Fruit fly (Drosophila melanogaster) whole organism, embryonic: ENCODE data around the gene CG33483.

Experiments used
- ATbp ChIP-seq: fragments of 200-800 bp; sonication (Bioruptor generic); optimal IDR thresholded peaks from 2 replicates; lab custom pipeline; 2017; ENCODE audit warnings: missing biosample characterization, mild to moderate bottlenecking, missing genetic modification characterization, missing genetic modification reagents
- B-H1 ChIP-seq: fragments of 200-800 bp; sonication (Bioruptor generic); IDR thresholded peaks from 3 replicates; pipeline ENCODE4 v1.3.6; 2022; ENCODE audit warnings: missing biosample characterization, missing genetic modification characterization
- Bteb2 ChIP-seq: fragments of 200-800 bp; sonication (Bioruptor generic); optimal IDR thresholded peaks from 2 replicates; lab custom pipeline; 2016; ENCODE audit warnings: missing biosample characterization, missing genetic modification characterization
- CG10209 ChIP-seq: fragments of 200-800 bp; sonication (Bioruptor generic); optimal IDR thresholded peaks from 3 replicates; lab custom pipeline; 2017; ENCODE audit warnings: missing biosample characterization, mild to moderate bottlenecking, missing genetic modification characterization, missing genetic modification reagents
- CG12071 ChIP-seq: fragments of 200-800 bp; sonication (Bioruptor generic); optimal IDR thresholded peaks from 3 replicates; lab custom pipeline; 2018; ENCODE audit warnings: missing biosample characterization, mild to moderate bottlenecking, missing genetic modification characterization
- CG14441 ChIP-seq: fragments of 200-800 bp; sonication (Bioruptor generic); IDR thresholded peaks from 2 replicates; pipeline ENCODE4 v1.3.6; 2022; ENCODE audit warnings: missing biosample characterization, missing genetic modification characterization
- CG16813 ChIP-seq: fragments of 200-800 bp; sonication (Bioruptor generic); IDR thresholded peaks from 3 replicates; pipeline ENCODE4 v1.3.6; 2022; ENCODE audit warnings: missing biosample characterization, missing genetic modification characterization; ENCODE audit not compliant: partially characterized antibody
- CG17568 ChIP-seq: fragments of 200-800 bp; sonication (Bioruptor generic); optimal IDR thresholded peaks from 2 replicates; lab custom pipeline; 2018; ENCODE audit warnings: missing biosample characterization, mild to moderate bottlenecking, missing genetic modification characterization, moderate library complexity
- CG17612 ChIP-seq: fragments of 200-800 bp; sonication (Bioruptor generic); IDR thresholded peaks from 2 replicates; pipeline ENCODE4 v1.3.6; 2022; ENCODE audit warnings: missing biosample characterization, missing genetic modification characterization
- CG17802 ChIP-seq: fragments of 200-800 bp; sonication (Bioruptor generic); optimal IDR thresholded peaks from 2 replicates; lab custom pipeline; 2018; ENCODE audit warnings: missing biosample characterization, mild to moderate bottlenecking, missing genetic modification characterization, moderate library complexity
- CG2202 ChIP-seq: fragments of 200-800 bp; sonication (Bioruptor generic); optimal IDR thresholded peaks from 2 replicates; lab custom pipeline; 2018; ENCODE audit warnings: missing biosample characterization, mild to moderate bottlenecking, missing genetic modification characterization
- CG32532 ChIP-seq: fragments of 200-800 bp; sonication (Bioruptor generic); IDR thresholded peaks from 2 replicates; pipeline ENCODE4 v1.3.6; 2022; ENCODE audit warnings: missing biosample characterization, missing genetic modification characterization
- CG43689 ChIP-seq: fragments of 200-800 bp; sonication (Bioruptor generic); IDR thresholded peaks from 2 replicates; pipeline ENCODE4 v1.3.6; 2022; ENCODE audit warnings: missing biosample characterization, missing genetic modification characterization
- CG5953 ChIP-seq: fragments of 200-800 bp; sonication (Bioruptor generic); IDR thresholded peaks from 2 replicates; pipeline ENCODE4 v1.3.6; 2022; ENCODE audit warnings: missing biosample characterization, missing genetic modification characterization
- CG8359 ChIP-seq: fragments of 200-800 bp; sonication (Bioruptor generic); optimal IDR thresholded peaks from 2 replicates; lab custom pipeline; 2017; ENCODE audit warnings: missing biosample characterization, mild to moderate bottlenecking, missing genetic modification characterization, borderline replicate concordance
- CG8924 ChIP-seq: fragments of 200-800 bp; optimal IDR thresholded peaks from 3 replicates; lab custom pipeline; 2019; ENCODE audit warnings: missing biosample characterization, mild to moderate bottlenecking, missing genetic modification characterization, moderate library complexity
- CG9215 ChIP-seq: fragments of 200-800 bp; sonication (Bioruptor generic); IDR thresholded peaks from 2 replicates; pipeline ENCODE4 v1.3.6; 2022; ENCODE audit warnings: missing biosample characterization, missing genetic modification characterization
- CTCF ChIP-seq: fragments of 200-800 bp; sonication (Bioruptor generic); optimal IDR thresholded peaks from 2 replicates; lab custom pipeline; 2017; ENCODE audit warnings: missing biosample characterization, mild to moderate bottlenecking, missing genetic modification characterization, moderate library complexity
- CkIIα-i1 ChIP-seq: fragments of 200-800 bp; sonication (Bioruptor generic); IDR thresholded peaks from 2 replicates; pipeline ENCODE4 v1.3.6; 2022; ENCODE audit warnings: missing biosample characterization, missing genetic modification characterization
- CoRest ChIP-seq: fragments of 200-800 bp; sonication (Bioruptor generic); optimal IDR thresholded peaks from 3 replicates; lab custom pipeline; 2018; ENCODE audit warnings: missing biosample characterization, mild to moderate bottlenecking, missing genetic modification characterization, moderate library complexity
- HLH54F ChIP-seq: fragments of 200-800 bp; sonication (Bioruptor generic); optimal IDR thresholded peaks from 3 replicates; lab custom pipeline; 2016; ENCODE audit warnings: missing biosample characterization, missing genetic modification characterization
- Opbp ChIP-seq: fragments of 200-800 bp; sonication (Bioruptor generic); IDR thresholded peaks from 3 replicates; pipeline ENCODE4 v1.3.6; 2022; ENCODE audit warnings: missing biosample characterization, missing genetic modification characterization; ENCODE audit not compliant: partially characterized antibody
- Optix ChIP-seq: fragments of 200-800 bp; sonication (Bioruptor generic); IDR thresholded peaks from 3 replicates; pipeline ENCODE4 v1.3.6; 2022; ENCODE audit warnings: missing biosample characterization, missing genetic modification characterization
- Pdp1 ChIP-seq, 2 experiments: fragments of 200-800 bp; sonication (Bioruptor generic); optimal IDR thresholded peaks; 3 replicates each; lab custom pipeline; 2016; ENCODE audit warnings: missing biosample characterization in 2 of 2, missing genetic modification characterization in 2 of 2, mild to moderate bottlenecking in 1 of 2, moderate library complexity in 1 of 2
- Poxn ChIP-seq: fragments of 200-800 bp; sonication (Bioruptor generic); IDR thresholded peaks from 2 replicates; pipeline ENCODE4 v1.3.6; 2022; ENCODE audit warnings: missing biosample characterization, missing genetic modification characterization
- Scr ChIP-seq: fragments of 200-800 bp; sonication (Bioruptor generic); IDR thresholded peaks from 2 replicates; pipeline ENCODE4 v1.3.6; 2022; ENCODE audit warnings: missing biosample characterization, missing genetic modification characterization; ENCODE audit not compliant: partially characterized antibody
- Sry-β ChIP-seq: fragments of 200-800 bp; sonication (Bioruptor generic); optimal IDR thresholded peaks from 2 replicates; lab custom pipeline; 2018; ENCODE audit warnings: missing biosample characterization, mild to moderate bottlenecking, missing genetic modification characterization, moderate library complexity
- ap ChIP-seq: fragments of 200-800 bp; sonication (Bioruptor generic); IDR thresholded peaks from 2 replicates; pipeline ENCODE4 v1.3.6; 2022; ENCODE audit warnings: missing biosample characterization, missing genetic modification characterization
- az2 ChIP-seq: fragments of 200-800 bp; sonication (Bioruptor generic); optimal IDR thresholded peaks from 3 replicates; lab custom pipeline; 2016; ENCODE audit warnings: missing biosample characterization, missing genetic modification characterization
- btn ChIP-seq: fragments of 200-800 bp; sonication (Bioruptor generic); optimal IDR thresholded peaks from 2 replicates; lab custom pipeline; 2016; ENCODE audit warnings: missing biosample characterization, missing genetic modification characterization
- caup ChIP-seq: fragments of 200-800 bp; sonication (Bioruptor generic); optimal IDR thresholded peaks from 3 replicates; lab custom pipeline; 2017; ENCODE audit warnings: missing biosample characterization, mild to moderate bottlenecking, missing genetic modification characterization, moderate library complexity; ENCODE audit not compliant: severe bottlenecking
- cg ChIP-seq: fragments of 200-800 bp; sonication (Bioruptor generic); optimal IDR thresholded peaks from 3 replicates; lab custom pipeline; 2019; ENCODE audit warnings: missing biosample characterization, mild to moderate bottlenecking, missing genetic modification characterization, moderate library complexity
- chm ChIP-seq: fragments of 200-800 bp; sonication (Bioruptor generic); IDR thresholded peaks from 2 replicates; pipeline ENCODE4 v1.3.6; 2022; ENCODE audit warnings: missing biosample characterization, missing genetic modification characterization
- disco-r ChIP-seq: fragments of 200-800 bp; sonication (Bioruptor generic); optimal IDR thresholded peaks from 2 replicates; lab custom pipeline; 2016; ENCODE audit warnings: missing biosample characterization, missing genetic modification characterization
- dm ChIP-seq: fragments of 200-800 bp; sonication (Bioruptor generic); optimal IDR thresholded peaks from 3 replicates; lab custom pipeline; 2016; ENCODE audit warnings: missing biosample characterization, missing genetic modification characterization
- dmrt99B ChIP-seq: fragments of 200-800 bp; sonication (Bioruptor generic); optimal IDR thresholded peaks from 2 replicates; lab custom pipeline; 2018; ENCODE audit warnings: missing biosample characterization, mild to moderate bottlenecking, missing genetic modification characterization, moderate library complexity
- dpn ChIP-seq, 2 experiments: fragments of 200-800 bp; sonication (Bioruptor generic); optimal IDR thresholded peaks; 3 replicates each; lab custom pipeline; 2016; ENCODE audit warnings: missing biosample characterization in 2 of 2, missing genetic modification characterization in 2 of 2
- gcm2 ChIP-seq: fragments of 200-800 bp; sonication (Bioruptor generic); optimal IDR thresholded peaks from 2 replicates; lab custom pipeline; 2016; ENCODE audit warnings: missing biosample characterization, missing genetic modification characterization
- knrl ChIP-seq: fragments of 200-800 bp; sonication (Bioruptor generic); IDR thresholded peaks from 3 replicates; pipeline ENCODE4 v1.3.6; 2022; ENCODE audit warnings: missing biosample characterization, missing genetic modification characterization; ENCODE audit not compliant: partially characterized antibody
- nmo ChIP-seq: fragments of 200-800 bp; sonication (Bioruptor generic); optimal IDR thresholded peaks from 2 replicates; lab custom pipeline; 2018; ENCODE audit warnings: missing biosample characterization, mild to moderate bottlenecking, missing genetic modification characterization, moderate library complexity
- otp ChIP-seq: fragments of 200-800 bp; sonication (Bioruptor generic); IDR thresholded peaks from 3 replicates; pipeline ENCODE4, ENCODE4 v1.3.6; 2022; ENCODE audit warnings: missing biosample characterization, missing genetic modification characterization
- peb ChIP-seq: fragments of 200-800 bp; sonication (Bioruptor generic); IDR thresholded peaks from 2 replicates; pipeline ENCODE4 v1.3.6; 2022; ENCODE audit warnings: missing biosample characterization, missing genetic modification characterization
- pho ChIP-seq: fragments of 200-800 bp; sonication (Bioruptor generic); optimal IDR thresholded peaks from 2 replicates; lab custom pipeline; 2016; ENCODE audit warnings: missing biosample characterization, missing genetic modification characterization
- pnt ChIP-seq: fragments of 200-800 bp; sonication (Bioruptor generic); optimal IDR thresholded peaks from 3 replicates; lab custom pipeline; 2016; ENCODE audit warnings: missing biosample characterization, missing genetic modification characterization
- sima ChIP-seq: fragments of 200-800 bp; sonication (Bioruptor generic); optimal IDR thresholded peaks from 2 replicates; lab custom pipeline; 2016; ENCODE audit warnings: missing biosample characterization, missing genetic modification characterization
- tap ChIP-seq: fragments of 200-800 bp; optimal IDR thresholded peaks from 3 replicates; lab custom pipeline; 2019; ENCODE audit warnings: missing biosample characterization, mild to moderate bottlenecking, missing genetic modification characterization, moderate library complexity
- tll ChIP-seq, 2 experiments: fragments of 200-800 bp in 1 of 2; fragments of >200 bp in 1 of 2; sonication (Bioruptor generic) in 1 of 2; optimal IDR thresholded peaks; 2 replicates each; lab custom pipeline; 2017 to 2019; ENCODE audit warnings: missing biosample characterization in 2 of 2, missing genetic modification characterization in 2 of 2, mild to moderate bottlenecking in 1 of 2, moderate library complexity in 1 of 2
- zfh2 ChIP-seq: fragments of 200-800 bp; sonication (Bioruptor generic); optimal IDR thresholded peaks from 2 replicates; lab custom pipeline; 2016; ENCODE audit warnings: missing biosample characterization, missing genetic modification characterization

Gene CG33483

dm6 chr3R:30887711-30888549 lies 14.0 kb downstream of the CG33483 start (continued):
- TF ChIP-seq dm (GFP tag; lab: Kevin White, UChicago) = no peak
- peak; percentile 9 for TF ChIP-seq pho (GFP tag; lab: Kevin White, UChicago)
- peak; percentile 80 for TF ChIP-seq chm
- TF ChIP-seq Opbp (GFP tag; lab: Robert Waterston, UW) = no peak
- TF ChIP-seq CG17802 (tag; lab: Kevin White, UChicago) = peak; percentile 23
- peak; percentile 5 for TF ChIP-seq caup
- TF ChIP-seq CkIIα-i1 (GFP tag; lab: Robert Waterston, UW) = 0 out of 2 replicates have a peak, but pooled peaks have one; percentile 6
- peak; percentile 52 for TF ChIP-seq pnt (GFP tag; lab: Kevin White, UChicago)
- TF ChIP-seq CG9215 (GFP tag; lab: Robert Waterston, UW) = peak; percentile 45; the same call in 1 of the 2 replicates
- no peak for TF ChIP-seq tll (GFP tag; optimal IDR thresholded peaks at IDR 0.05; lab: Kevin White, UChicago)
- TF ChIP-seq ATbp (GFP tag; lab: Kevin White, UChicago) = peak; percentile 49
- TF ChIP-seq gcm2 (GFP tag; lab: Kevin White, UChicago) = no peak
- TF ChIP-seq knrl (GFP tag; lab: Robert Waterston, UW) = no peak
- peak; percentile 28 for TF ChIP-seq Bteb2 (GFP tag; lab: Kevin White, UChicago)
- TF ChIP-seq CG43689 = no peak
- TF ChIP-seq Sry-β = no peak
- TF ChIP-seq tap = no peak
- peak; percentile 45; the same call in 1 of the 2 replicates for TF ChIP-seq peb
- TF ChIP-seq disco-r (GFP tag; lab: Kevin White, UChicago) = no peak
- peak; percentile 13 for TF ChIP-seq CTCF
- peak; percentile 66 for TF ChIP-seq CG5953 (GFP tag; lab: Robert Waterston, UW)
- TF ChIP-seq otp = peak; percentile 63; the same call in 1 of the 3 replicates
- peak; percentile 69 for TF ChIP-seq zfh2 (GFP tag; lab: Kevin White, UChicago)
- peak; percentile 64 for TF ChIP-seq az2 (GFP tag; lab: Kevin White, UChicago)
- peak; percentile 35; the same call in 2 of the 3 replicates for TF ChIP-seq B-H1 (GFP tag; lab: Robert Waterston, UW)
- TF ChIP-seq CG14441 (GFP tag; lab: Robert Waterston, UW) = peak; percentile 79
- TF ChIP-seq dpn (GFP tag; optimal IDR thresholded peaks at IDR 0.05; lab: Kevin White, UChicago) = peak; percentile 62 to 71
- peak; percentile 18 for TF ChIP-seq HLH54F (GFP tag; lab: Kevin White, UChicago)
- TF ChIP-seq CG16813 (GFP tag; lab: Robert Waterston, UW) = no peak
- TF ChIP-seq CG8924 (tag; lab: Kevin White, UChicago) = peak; percentile 52
- TF ChIP-seq sima (GFP tag; lab: Kevin White, UChicago) = no peak
- no peak for TF ChIP-seq Poxn (GFP tag; lab: Robert Waterston, UW)
- TF ChIP-seq CG17568 = no peak
- TF ChIP-seq CoRest (tag; lab: Kevin White, UChicago) = peak; percentile 60
- TF ChIP-seq CG10209 (GFP tag; lab: Kevin White, UChicago) = peak; percentile 60
- TF ChIP-seq ap (GFP tag; lab: Robert Waterston, UW) = peak; percentile 52; the same call in 1 of the 2 replicates
- peak; percentile 67 for TF ChIP-seq CG12071 (GFP tag; lab: Kevin White, UChicago)
- peak; percentile 67 for TF ChIP-seq nmo (GFP tag; lab: Kevin White, UChicago)
- peak; percentile 24 for TF ChIP-seq CG2202
- TF ChIP-seq Pdp1 (GFP tag; optimal IDR thresholded peaks at IDR 0.05; lab: Kevin White, UChicago) = peak; percentile 67
- TF ChIP-seq CG17612 (GFP tag; lab: Robert Waterston, UW) = 0 out of 2 replicates have a peak, but pooled peaks have one; percentile 35
- peak; percentile 73 for TF ChIP-seq dmrt99B
- peak; percentile 79 for TF ChIP-seq CG32532 (GFP tag; lab: Robert Waterston, UW)
- TF ChIP-seq cg (GFP tag; lab: Kevin White, UChicago) = no peak
- TF ChIP-seq Optix (GFP tag; lab: Robert Waterston, UW) = peak; percentile 57; the same call in 2 of the 3 replicates
- TF ChIP-seq btn (GFP tag; lab: Kevin White, UChicago) = no peak
- TF ChIP-seq Scr (GFP tag; lab: Robert Waterston, UW) = no peak
- TF ChIP-seq CG8359 = no peak
